Worm (Caenorhabditis elegans) whole organism, L4 larva: Measurements from ENCODE around the gene mpz-6.

Experiments used
- ceh-28 ChIP-seq: fragments of 150-350 bp; optimal IDR thresholded peaks from 2 replicates; lab custom pipeline; 2014; ENCODE audit warnings: missing biosample characterization, missing genetic modification reagents, missing genetic modification characterization
- rbr-2 ChIP-seq: sonication (generic microtip); optimal IDR thresholded peaks from 2 replicates; lab custom pipeline; 2016; ENCODE audit warnings: missing genotype, missing genetic modification characterization, missing compliant biosample characterization

DNA sequence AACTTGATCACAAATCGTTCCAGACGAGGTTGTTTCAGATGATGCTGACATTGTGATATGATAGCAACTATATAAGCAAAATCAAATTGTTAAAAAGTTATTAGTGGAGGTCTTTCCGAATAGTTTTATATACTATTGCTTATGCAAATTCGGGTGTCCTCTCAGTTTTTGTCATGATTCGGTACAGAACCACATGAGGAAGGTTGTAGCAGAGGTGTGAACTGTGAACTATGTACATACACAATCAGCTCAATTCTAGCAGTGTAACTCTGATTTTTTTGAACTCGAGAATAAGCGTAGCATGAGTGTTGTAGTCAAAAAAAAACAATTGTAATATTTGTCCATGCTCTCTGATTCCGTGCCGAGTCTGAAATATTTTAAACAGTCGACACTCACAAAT lies 3.8 kb downstream of the mpz-6 start, which contains the start of gene Y51B9A.6:
- TF ChIP-seq rbr-2 (tag; lab: Kevin White, UChicago): no peak
- no peak for TF ChIP-seq ceh-28
